Fruit fly (Drosophila melanogaster) whole organism, embryonic: ENCODE data around the gene Tsp96F.

Experiments
- Awh ChIP-seq: fragments of 200-800 bp; sonication (Bioruptor generic); IDR thresholded peaks from 2 replicates; pipeline ENCODE4, ENCODE4 v1.3.6; 2022; ENCODE audit warnings: missing biosample characterization, missing genetic modification characterization
- Blimp-1 ChIP-seq: fragments of 200-800 bp; sonication (Bioruptor generic); optimal IDR thresholded peaks from 3 replicates; lab custom pipeline; 2018; ENCODE audit warnings: missing biosample characterization, missing genetic modification characterization, mild to moderate bottlenecking, moderate library complexity, missing genetic modification reagents
- CG10274 ChIP-seq: fragments of 200-800 bp; sonication (Bioruptor generic); optimal IDR thresholded peaks from 3 replicates; lab custom pipeline; 2017; ENCODE audit warnings: missing biosample characterization, mild to moderate bottlenecking, missing genetic modification characterization
- CG11723 ChIP-seq: fragments of 200-800 bp; sonication (Bioruptor generic); optimal IDR thresholded peaks from 2 replicates; lab custom pipeline; 2017; ENCODE audit warnings: missing biosample characterization, mild to moderate bottlenecking, missing genetic modification characterization
- CG1233 ChIP-seq: fragments of 200-800 bp; sonication (Bioruptor generic); optimal IDR thresholded peaks from 4 replicates; lab custom pipeline; 2018; ENCODE audit warnings: missing biosample characterization, mild to moderate bottlenecking, missing genetic modification characterization
- CG15269 ChIP-seq: fragments of 200-800 bp; sonication (Bioruptor generic); optimal IDR thresholded peaks from 2 replicates; lab custom pipeline; 2018; ENCODE audit warnings: missing biosample characterization, mild to moderate bottlenecking, missing genetic modification characterization, moderate library complexity
- CG15601 ChIP-seq: fragments of 200-800 bp; sonication (Bioruptor generic); optimal IDR thresholded peaks from 3 replicates; lab custom pipeline; 2019; ENCODE audit warnings: missing biosample characterization, mild to moderate bottlenecking, missing genetic modification characterization, moderate library complexity
- CG1602 ChIP-seq: fragments of 200-800 bp; sonication (Bioruptor generic); optimal IDR thresholded peaks from 3 replicates; lab custom pipeline; 2016; ENCODE audit warnings: missing biosample characterization, missing genetic modification characterization
- CG3163 ChIP-seq: fragments of 200-800 bp; sonication (Bioruptor generic); optimal IDR thresholded peaks from 3 replicates; lab custom pipeline; 2016; ENCODE audit warnings: missing biosample characterization, missing genetic modification characterization
- CG34224 ChIP-seq: fragments of 200-800 bp; sonication (Bioruptor generic); IDR thresholded peaks from 3 replicates; pipeline ENCODE4 v1.3.6; 2022; ENCODE audit warnings: missing biosample characterization, missing genetic modification characterization; ENCODE audit not compliant: partially characterized antibody
- CG3838 ChIP-seq: fragments of 200-800 bp; sonication (Bioruptor generic); optimal IDR thresholded peaks from 3 replicates; lab custom pipeline; 2016; ENCODE audit warnings: missing biosample characterization, missing genetic modification characterization
- CG4730 ChIP-seq: fragments of 200-800 bp; sonication (Bioruptor generic); IDR thresholded peaks from 2 replicates; pipeline ENCODE4 v1.3.6; 2022; ENCODE audit warnings: missing biosample characterization, missing genetic modification characterization
- CG4820 ChIP-seq: fragments of 200-800 bp; sonication (Bioruptor generic); optimal IDR thresholded peaks from 3 replicates; lab custom pipeline; 2016; ENCODE audit warnings: missing biosample characterization, missing genetic modification characterization
- CG5953 ChIP-seq: fragments of 200-800 bp; sonication (Bioruptor generic); IDR thresholded peaks from 2 replicates; pipeline ENCODE4 v1.3.6; 2022; ENCODE audit warnings: missing biosample characterization, missing genetic modification characterization
- CG7372 ChIP-seq: fragments of 200-800 bp; sonication (Bioruptor generic); IDR thresholded peaks from 2 replicates; pipeline ENCODE4 v1.3.6; 2022; ENCODE audit warnings: missing biosample characterization, missing genetic modification characterization
- CG8359 ChIP-seq: fragments of 200-800 bp; sonication (Bioruptor generic); optimal IDR thresholded peaks from 2 replicates; lab custom pipeline; 2017; ENCODE audit warnings: missing biosample characterization, mild to moderate bottlenecking, missing genetic modification characterization, borderline replicate concordance
- Chrac-16 ChIP-seq: fragments of 200-800 bp; sonication (Bioruptor generic); optimal IDR thresholded peaks from 3 replicates; lab custom pipeline; 2016; ENCODE audit warnings: missing biosample characterization, missing genetic modification characterization
- ERR ChIP-seq: fragments of 200-800 bp; sonication (Bioruptor generic); optimal IDR thresholded peaks from 2 replicates; lab custom pipeline; 2016; ENCODE audit warnings: missing biosample characterization, missing genetic modification characterization
- Ets97D ChIP-seq: fragments of 200-800 bp; sonication (Bioruptor generic); optimal IDR thresholded peaks from 3 replicates; lab custom pipeline; 2016; ENCODE audit warnings: missing biosample characterization, missing genetic modification characterization
- Gug ChIP-seq: fragments of 200-800 bp; sonication (Bioruptor generic); IDR thresholded peaks from 4 replicates; pipeline ENCODE4 v1.3.6; 2022; ENCODE audit warnings: missing biosample characterization, missing genetic modification characterization
- Hmr ChIP-seq: fragments of 200-800 bp; sonication (Bioruptor generic); optimal IDR thresholded peaks from 3 replicates; lab custom pipeline; 2017; ENCODE audit warnings: mild to moderate bottlenecking, missing biosample characterization, missing genetic modification reagents, missing genetic modification characterization
- Jarid2 ChIP-seq: fragments of 200-800 bp; sonication (Bioruptor generic); optimal IDR thresholded peaks from 3 replicates; lab custom pipeline; 2017; ENCODE audit warnings: mild to moderate bottlenecking, missing biosample characterization, missing genetic modification reagents, missing genetic modification characterization
- Max ChIP-seq: fragments of 200-800 bp; sonication (Bioruptor generic); optimal IDR thresholded peaks from 2 replicates; lab custom pipeline; 2016; ENCODE audit warnings: missing biosample characterization, mild to moderate bottlenecking, missing genetic modification characterization
- Myb ChIP-seq: fragments of 200-800 bp; sonication (Bioruptor generic); optimal IDR thresholded peaks from 2 replicates; lab custom pipeline; 2016; ENCODE audit warnings: missing biosample characterization, missing genetic modification characterization
- Opbp ChIP-seq: fragments of 200-800 bp; sonication (Bioruptor generic); IDR thresholded peaks from 3 replicates; pipeline ENCODE4 v1.3.6; 2022; ENCODE audit warnings: missing biosample characterization, missing genetic modification characterization; ENCODE audit not compliant: partially characterized antibody
- cad ChIP-seq: fragments of >200 bp; optimal IDR thresholded peaks from 2 replicates; lab custom pipeline; 2017; ENCODE audit warnings: missing biosample characterization, missing genetic modification characterization
- cg ChIP-seq: fragments of 200-800 bp; sonication (Bioruptor generic); optimal IDR thresholded peaks from 3 replicates; lab custom pipeline; 2019; ENCODE audit warnings: missing biosample characterization, mild to moderate bottlenecking, missing genetic modification characterization, moderate library complexity
- da ChIP-seq: fragments of 200-800 bp; sonication (Bioruptor generic); optimal IDR thresholded peaks from 2 replicates; lab custom pipeline; 2016; ENCODE audit warnings: missing biosample characterization, missing genetic modification characterization
- dan ChIP-seq: fragments of 200-800 bp; sonication (Bioruptor generic); IDR thresholded peaks from 2 replicates; pipeline ENCODE4 v1.3.6; 2022; ENCODE audit warnings: missing biosample characterization, missing genetic modification characterization
- dysf ChIP-seq: fragments of 200-800 bp; sonication (Bioruptor generic); IDR thresholded peaks from 3 replicates; pipeline ENCODE4 v1.3.6; 2022; ENCODE audit warnings: missing biosample characterization, missing genetic modification characterization
- ems ChIP-seq: fragments of 200-800 bp; sonication (Bioruptor generic); optimal IDR thresholded peaks from 3 replicates; lab custom pipeline; 2016; ENCODE audit warnings: missing biosample characterization, missing genetic modification characterization
- ftz-f1 ChIP-seq: fragments of 200-800 bp; sonication (Bioruptor generic); optimal IDR thresholded peaks from 2 replicates; lab custom pipeline; 2016; ENCODE audit warnings: missing biosample characterization, missing genetic modification characterization
- gce ChIP-seq: fragments of 200-800 bp; sonication (Bioruptor generic); IDR thresholded peaks from 3 replicates; pipeline ENCODE4 v1.3.6; 2022; ENCODE audit warnings: missing biosample characterization, missing genetic modification characterization
- h ChIP-seq: fragments of >200 bp; optimal IDR thresholded peaks from 2 replicates; lab custom pipeline; 2017
- her ChIP-seq: fragments of 200-800 bp; sonication (Bioruptor generic); optimal IDR thresholded peaks from 2 replicates; lab custom pipeline; 2016; ENCODE audit warnings: missing biosample characterization, missing genetic modification characterization
- hkb ChIP-seq, 2 experiments: fragments of 200-800 bp in 1 of 2; fragments of >200 bp in 1 of 2; sonication (Bioruptor generic) in 1 of 2; IDR thresholded peaks in 1 of 2; optimal IDR thresholded peaks in 1 of 2; 2 replicates each; pipeline versions ENCODE4 v1.3.6 to Lab custom; 2017 to 2022; ENCODE audit warnings: missing biosample characterization in 1 of 2, missing genetic modification characterization in 1 of 2
- hth ChIP-seq: fragments of >200 bp; optimal IDR thresholded peaks from 2 replicates; lab custom pipeline; 2017; ENCODE audit warnings: inconsistent platforms
- ken ChIP-seq: fragments of 200-800 bp; sonication (Bioruptor generic); IDR thresholded peaks from 3 replicates; pipeline ENCODE4 v1.3.6; 2022; ENCODE audit warnings: missing biosample characterization, missing genetic modification characterization
- kni ChIP-seq: fragments of 200-800 bp; sonication (Bioruptor generic); optimal IDR thresholded peaks from 3 replicates; lab custom pipeline; 2017; ENCODE audit warnings: mild to moderate bottlenecking, missing biosample characterization, missing genetic modification reagents, missing genetic modification characterization
- mam ChIP-seq: fragments of 200-800 bp; sonication (Bioruptor generic); optimal IDR thresholded peaks from 3 replicates; lab custom pipeline; 2016; ENCODE audit warnings: missing biosample characterization, missing genetic modification characterization
- nom ChIP-seq: fragments of 200-800 bp; sonication (Bioruptor generic); optimal IDR thresholded peaks from 2 replicates; lab custom pipeline; 2017; ENCODE audit warnings: missing biosample characterization, missing genetic modification characterization, mild to moderate bottlenecking, moderate library complexity, missing genetic modification reagents
- pfk ChIP-seq: fragments of 200-800 bp; sonication (Bioruptor generic); optimal IDR thresholded peaks from 2 replicates; lab custom pipeline; 2018; ENCODE audit warnings: missing biosample characterization, mild to moderate bottlenecking, missing genetic modification characterization, moderate library complexity
- ro ChIP-seq: fragments of 200-800 bp; sonication (Bioruptor generic); IDR thresholded peaks from 2 replicates; pipeline ENCODE4 v1.3.6; 2022; ENCODE audit warnings: missing biosample characterization, missing genetic modification characterization
- shn ChIP-seq: fragments of 200-800 bp; sonication (Bioruptor generic); optimal IDR thresholded peaks from 3 replicates; lab custom pipeline; 2016; ENCODE audit warnings: missing biosample characterization, missing genetic modification characterization
- ssp ChIP-seq: fragments of 200-800 bp; sonication (Bioruptor generic); IDR thresholded peaks from 2 replicates; pipeline ENCODE4 v1.3.6; 2022; ENCODE audit warnings: missing biosample characterization, missing genetic modification characterization
- sug ChIP-seq: fragments of 200-800 bp; optimal IDR thresholded peaks from 2 replicates; lab custom pipeline; 2019; ENCODE audit warnings: missing biosample characterization, mild to moderate bottlenecking, missing genetic modification characterization, moderate library complexity
- tgo ChIP-seq: fragments of 200-800 bp; sonication (Bioruptor generic); IDR thresholded peaks from 3 replicates; pipeline ENCODE4 v1.3.6; 2022; ENCODE audit warnings: missing biosample characterization, missing genetic modification characterization
- unc-4 ChIP-seq: fragments of 200-800 bp; sonication (Bioruptor generic); IDR thresholded peaks from 2 replicates; pipeline ENCODE4 v1.3.6; 2022; ENCODE audit warnings: missing biosample characterization, missing genetic modification characterization; ENCODE audit not compliant: partially characterized antibody
- vvl ChIP-seq: fragments of 200-800 bp; sonication (Bioruptor generic); IDR thresholded peaks from 2 replicates; pipeline ENCODE4 v1.3.6; 2022; ENCODE audit warnings: missing biosample characterization, missing genetic modification characterization
- wor ChIP-seq: fragments of 200-800 bp; sonication (Bioruptor generic); IDR thresholded peaks from 2 replicates; pipeline ENCODE4 v1.3.6; 2022; ENCODE audit warnings: missing biosample characterization, missing genetic modification characterization

Tsp96F gene

dm6 chr3R:25880971-25881809 lies at the start of gene Tsp96F (continued):
- no peak for TF ChIP-seq dan
- no peak for TF ChIP-seq Awh
- TF ChIP-seq CG3838 (GFP tag; lab: Kevin White, UChicago), result no peak
- no peak for TF ChIP-seq mam
- TF ChIP-seq shn (GFP tag; lab: Kevin White, UChicago), result no peak
- no peak for TF ChIP-seq cad (GFP tag; lab: Kevin White, UChicago)
- TF ChIP-seq h, result no peak
- no peak for TF ChIP-seq ERR
- TF ChIP-seq CG15269, result no peak
- TF ChIP-seq CG15601 (tag; lab: Kevin White, UChicago), result no peak
- no peak for TF ChIP-seq Gug (GFP tag; lab: Robert Waterston, UW)
- TF ChIP-seq Myb (GFP tag; lab: Kevin White, UChicago), result peak; percentile 79
- peak; percentile 41 for TF ChIP-seq ssp (GFP tag; lab: Robert Waterston, UW)
- TF ChIP-seq CG4730, result no peak
- peak; percentile 30; the same call in 1 of the 2 replicates for TF ChIP-seq vvl (GFP tag; lab: Robert Waterston, UW)
- TF ChIP-seq CG1233 (GFP tag; lab: Kevin White, UChicago), result no peak
- no peak for TF ChIP-seq Blimp-1 (GFP tag; lab: Kevin White, UChicago)
- no peak; the same call in 1 of the 2 replicates for TF ChIP-seq unc-4
- TF ChIP-seq CG34224, result 0 out of 3 replicates have a peak, but pooled peaks have one; percentile 38
- TF ChIP-seq sug (tag; lab: Kevin White, UChicago), result no peak
- TF ChIP-seq CG5953 (GFP tag; lab: Robert Waterston, UW), result no peak
- no peak for TF ChIP-seq hkb (optimal IDR thresholded peaks at IDR 0.05; lab: Kevin White, UChicago)
- TF ChIP-seq hkb (GFP tag; IDR thresholded peaks at IDR 0.05; lab: Robert Waterston, UW), result no peak
- TF ChIP-seq ems (GFP tag; lab: Kevin White, UChicago), result no peak
- no peak for TF ChIP-seq gce (GFP tag; lab: Robert Waterston, UW)
- no peak for TF ChIP-seq CG1602 (GFP tag; lab: Kevin White, UChicago)
- TF ChIP-seq Hmr (GFP tag; lab: Kevin White, UChicago), result peak; percentile 53
- TF ChIP-seq Chrac-16 (GFP tag; lab: Kevin White, UChicago), result no peak
- peak; percentile 70 for TF ChIP-seq cg (GFP tag; lab: Kevin White, UChicago)
- no peak for TF ChIP-seq hth
- TF ChIP-seq CG11723 (GFP tag; lab: Kevin White, UChicago), result no peak
- no peak for TF ChIP-seq CG7372
- TF ChIP-seq kni (GFP tag; lab: Kevin White, UChicago), result peak; percentile 57
- no peak; the same call in none of the 3 replicates for TF ChIP-seq Opbp (GFP tag; lab: Robert Waterston, UW)
- TF ChIP-seq Jarid2 (GFP tag; lab: Kevin White, UChicago), result peak; percentile 31
- no peak for TF ChIP-seq Max
- TF ChIP-seq dysf (GFP tag; lab: Robert Waterston, UW), result no peak
- TF ChIP-seq nom (GFP tag; lab: Kevin White, UChicago), result no peak
- no peak for TF ChIP-seq ro (GFP tag; lab: Robert Waterston, UW)
- TF ChIP-seq ken (GFP tag; lab: Robert Waterston, UW), result 0 out of 3 replicates have a peak, but pooled peaks have one; percentile 9
- TF ChIP-seq CG10274 (GFP tag; lab: Kevin White, UChicago), result no peak
- TF ChIP-seq da (GFP tag; lab: Kevin White, UChicago), result no peak
- no peak for TF ChIP-seq CG3163 (GFP tag; lab: Kevin White, UChicago)
- TF ChIP-seq wor (GFP tag; lab: Robert Waterston, UW), result no peak
- TF ChIP-seq Ets97D (GFP tag; lab: Kevin White, UChicago), result peak; percentile 74
- peak; percentile 10 for TF ChIP-seq pfk
- no peak for TF ChIP-seq tgo (GFP tag; lab: Robert Waterston, UW)
- no peak for TF ChIP-seq CG4820 (GFP tag; lab: Kevin White, UChicago)
- no peak for TF ChIP-seq ftz-f1
- TF ChIP-seq CG8359 (GFP tag; lab: Kevin White, UChicago), result no peak
- TF ChIP-seq her (GFP tag; lab: Kevin White, UChicago), result no peak
